Fruit fly (Drosophila melanogaster): Measurements from ENCODE around the gene TfIIEalpha.

Gene TfIIEalpha

DNA sequence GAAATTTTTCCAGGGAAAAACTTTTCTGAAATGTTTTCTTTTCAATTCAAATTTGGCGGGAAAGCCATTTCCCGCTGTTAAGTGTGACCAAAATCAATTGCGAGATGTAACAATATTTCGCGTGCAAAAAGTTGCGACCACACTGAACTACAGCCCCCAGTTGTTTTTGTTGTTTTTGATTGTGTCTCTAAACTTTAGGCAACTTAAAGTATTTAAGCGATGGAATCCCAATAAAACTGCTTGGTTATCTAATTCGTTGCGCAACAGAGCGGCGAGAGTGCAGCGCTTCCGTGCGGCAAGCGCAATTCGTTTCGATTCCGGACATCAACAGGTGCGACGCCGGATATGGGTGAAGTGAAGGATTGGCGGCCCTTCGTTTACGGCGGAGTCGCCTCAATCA lies 38.9 kb downstream of the TfIIEalpha start, which contains the start of gene Bmcp (continued):
- peak; percentile 33; the same call in 1 of the 3 replicates for TF ChIP-seq ci (GFP tag; IDR thresholded peaks at IDR 0.05)
- 0 out of 3 replicates have a peak, but pooled peaks have one; percentile 30 for TF ChIP-seq HLH4C (GFP tag; IDR thresholded peaks at IDR 0.05; ENCODE audit: partially characterized antibody)
- TF ChIP-seq CG10147 (GFP tag; optimal IDR thresholded peaks at IDR 0.05): no peak
- TF ChIP-seq bab2 (GFP tag; optimal IDR thresholded peaks at IDR 0.05): no peak
- TF ChIP-seq CG4854 (GFP tag; optimal IDR thresholded peaks at IDR 0.05): no peak
- TF ChIP-seq Sry-δ (GFP tag; optimal IDR thresholded peaks at IDR 0.05): peak; percentile 21
- peak; percentile 2 for TF ChIP-seq nom (GFP tag; optimal IDR thresholded peaks at IDR 0.05)
- TF ChIP-seq CG8290 (GFP tag; optimal IDR thresholded peaks at IDR 0.05): no peak
- peak in 1 of 2 experiments; percentile 28 for TF ChIP-seq CG8290 (tag; optimal IDR thresholded peaks at IDR 0.05)
- peak; percentile 27 for TF ChIP-seq CG17186 (GFP tag; optimal IDR thresholded peaks at IDR 0.05)
- TF ChIP-seq MESR4 (GFP tag; optimal IDR thresholded peaks at IDR 0.05): peak; percentile 49
- peak; percentile 65 for TF ChIP-seq pzg (GFP tag; optimal IDR thresholded peaks at IDR 0.05)
- TF ChIP-seq Med (GFP tag): peak; percentile 71
- TF ChIP-seq CG34422 (GFP tag; IDR thresholded peaks at IDR 0.05): peak; percentile 47; the same call in 1 of the 3 replicates
- TF ChIP-seq Fer1 (GFP tag; optimal IDR thresholded peaks at IDR 0.05): peak; percentile 35
- peak; percentile 79 for TF ChIP-seq CG9797 (GFP tag; optimal IDR thresholded peaks at IDR 0.05)
- peak; percentile 7 for TF ChIP-seq HmgZ (tag; optimal IDR thresholded peaks at IDR 0.05)
- TF ChIP-seq tap (tag; optimal IDR thresholded peaks at IDR 0.05): no peak
- no peak for TF ChIP-seq TFAM (GFP tag; optimal IDR thresholded peaks at IDR 0.05)
- TF ChIP-seq stwl (tag; optimal IDR thresholded peaks at IDR 0.05): peak; percentile 94
- peak; percentile 95 for TF ChIP-seq Ets97D (GFP tag; optimal IDR thresholded peaks at IDR 0.05)
- peak; percentile 3 for TF ChIP-seq nmo (GFP tag; optimal IDR thresholded peaks at IDR 0.05)
- peak; percentile 51 for TF ChIP-seq NfI (GFP tag; optimal IDR thresholded peaks at IDR 0.05)
- TF ChIP-seq E2f2 (GFP tag; IDR thresholded peaks at IDR 0.05): peak; percentile 94
- no peak for TF ChIP-seq CG3407 (GFP tag; optimal IDR thresholded peaks at IDR 0.05)
- TF ChIP-seq CG15514 (GFP tag; optimal IDR thresholded peaks at IDR 0.05): peak; percentile 68
- TF ChIP-seq tgo (GFP tag; IDR thresholded peaks at IDR 0.05): no peak
- no peak for TF ChIP-seq ssp (GFP tag; IDR thresholded peaks at IDR 0.05)
- peak; percentile 88 for TF ChIP-seq gfzf (GFP tag; optimal IDR thresholded peaks at IDR 0.05)
- TF ChIP-seq CG2678 (tag; optimal IDR thresholded peaks at IDR 0.05): no peak
- TF ChIP-seq CG2116 (GFP tag; optimal IDR thresholded peaks at IDR 0.05): peak; percentile 29
- TF ChIP-seq nau (GFP tag; optimal IDR thresholded peaks at IDR 0.05): peak; percentile 18
- peak; percentile 12 for TF ChIP-seq CG15269 (tag; optimal IDR thresholded peaks at IDR 0.05)
- TF ChIP-seq pfk (GFP tag; optimal IDR thresholded peaks at IDR 0.05): no peak

DNA sequence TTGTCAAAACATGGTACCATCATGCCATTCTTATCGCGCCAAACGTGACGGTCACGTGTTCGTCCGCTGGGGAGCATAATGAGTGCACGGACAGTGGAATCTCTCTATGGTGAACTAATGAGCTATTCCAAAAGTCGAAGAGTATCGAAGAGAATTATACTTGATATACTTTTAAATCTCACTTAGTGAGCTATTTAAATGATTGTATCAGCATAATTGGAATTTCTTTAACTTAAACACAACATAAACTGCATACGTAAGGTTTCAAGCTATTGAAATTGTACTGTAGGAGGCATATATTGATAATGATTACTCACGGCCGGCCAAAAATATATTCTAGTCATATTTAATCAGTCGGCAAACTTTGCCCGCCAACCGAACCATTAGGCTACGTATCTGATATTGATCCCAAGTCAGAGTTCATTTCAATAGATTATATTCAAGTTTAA lies 39.7 kb downstream of the TfIIEalpha start:
- TF ChIP-seq nom (GFP tag; optimal IDR thresholded peaks at IDR 0.05) (no peak), MBD-R2 (GFP tag; IDR thresholded peaks at IDR 0.05) (no peak), CG9876 (GFP tag; optimal IDR thresholded peaks at IDR 0.05) (no peak), CG1233 (GFP tag; optimal IDR thresholded peaks at IDR 0.05) (no peak), mam (GFP tag; optimal IDR thresholded peaks at IDR 0.05) (peak; percentile 31), Hmx (GFP tag; optimal IDR thresholded peaks at IDR 0.05) (no peak), br (optimal IDR thresholded peaks at IDR 0.05) (no peak), ham (GFP tag; IDR thresholded peaks at IDR 0.05) (no peak), Hmr (GFP tag; optimal IDR thresholded peaks at IDR 0.05) (peak; percentile 38), Eip74EF (GFP tag; optimal IDR thresholded peaks at IDR 0.05) (no peak), org-1 (GFP tag; optimal IDR thresholded peaks at IDR 0.05) (peak; percentile 16), CG4730 (GFP tag; IDR thresholded peaks at IDR 0.05) (peak; percentile 48), H15 (GFP tag; IDR thresholded peaks at IDR 0.05) (no peak), CG7271 (tag; optimal IDR thresholded peaks at IDR 0.05) (no peak), CG13296 (GFP tag; optimal IDR thresholded peaks at IDR 0.05) (no peak), trem (tag; optimal IDR thresholded peaks at IDR 0.05) (no peak), ken (GFP tag; IDR thresholded peaks at IDR 0.05) (no peak), CG12769 (tag; optimal IDR thresholded peaks at IDR 0.05) (peak; percentile 52), Jarid2 (GFP tag; optimal IDR thresholded peaks at IDR 0.05) (no peak)

Data from whole organism, embryonic.